Fruit fly (Drosophila melanogaster): Measurements from ENCODE around the gene CG42846.

The CG42846 gene

DNA sequence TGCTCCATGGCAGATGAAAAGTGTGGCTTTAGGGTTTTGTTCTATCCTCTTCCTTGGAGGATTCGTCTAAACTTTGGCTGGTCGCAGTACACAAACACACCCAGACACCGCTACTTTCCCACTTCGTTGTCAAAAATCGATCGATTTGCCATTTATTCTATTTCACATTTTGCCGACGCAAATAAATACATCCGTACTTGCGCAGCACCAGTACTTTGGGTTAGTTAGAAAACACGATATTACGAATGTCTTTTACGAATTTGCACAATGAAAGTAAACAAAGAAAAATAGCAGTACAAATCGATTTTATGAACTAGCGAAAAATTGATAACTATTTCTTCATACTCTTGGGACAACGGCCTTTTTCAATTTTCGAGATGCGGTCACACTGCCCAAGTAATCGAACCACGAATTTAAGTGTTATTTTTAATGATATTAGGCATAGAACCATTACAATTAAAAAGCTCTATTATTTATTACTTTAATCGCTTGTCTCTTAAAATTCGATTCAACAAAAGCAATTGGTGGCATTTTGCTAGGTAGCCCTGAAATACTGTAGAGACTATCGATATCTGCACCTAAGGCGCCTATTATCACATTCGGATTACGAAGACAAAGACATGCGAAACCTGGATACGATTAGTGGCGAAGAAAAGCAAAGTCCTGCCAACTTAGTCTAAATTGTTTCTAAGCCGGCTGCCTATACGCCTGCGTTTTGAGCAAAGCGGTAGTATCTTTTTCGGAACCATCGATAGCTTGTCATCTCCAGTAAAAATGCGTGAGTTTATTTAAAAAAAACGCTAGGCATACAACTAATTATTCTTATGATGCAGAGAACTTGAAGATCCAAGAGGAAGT is 26.4 kb upstream of the CG42846 start, which contains the start of the genes DIP2 and wac (continued):
- TF ChIP-seq cato (GFP tag; optimal IDR thresholded peaks at IDR 0.05; ENCODE audit: borderline replicate concordance): peak; percentile 49
- TF ChIP-seq br (optimal IDR thresholded peaks at IDR 0.05): no peak
- TF ChIP-seq ssp (GFP tag; IDR thresholded peaks at IDR 0.05): peak; percentile 53; the same call in 1 of the 2 replicates
- TF ChIP-seq p53 (GFP tag; optimal IDR thresholded peaks at IDR 0.05): peak; percentile 76
- no peak for TF ChIP-seq usp (GFP tag; optimal IDR thresholded peaks at IDR 0.05)
- TF ChIP-seq zfh2 (GFP tag; optimal IDR thresholded peaks at IDR 0.05): peak; percentile 93
- TF ChIP-seq CG2889 (GFP tag; IDR thresholded peaks at IDR 0.05): peak; percentile 60; the same call in 2 of the 3 replicates
- TF ChIP-seq CG31388 (GFP tag; optimal IDR thresholded peaks at IDR 0.05): no peak
- no peak for TF ChIP-seq Abd-B (GFP tag; optimal IDR thresholded peaks at IDR 0.05)
- TF ChIP-seq Sox100B (GFP tag; optimal IDR thresholded peaks at IDR 0.05): no peak
- no peak for TF ChIP-seq CG14667 (GFP tag; IDR thresholded peaks at IDR 0.05)
- peak; percentile 69 for TF ChIP-seq CG17912 (GFP tag; optimal IDR thresholded peaks at IDR 0.05)
- TF ChIP-seq NFAT (GFP tag; IDR thresholded peaks at IDR 0.05): peak; percentile 88
- peak; percentile 69 for TF ChIP-seq CG4424 (GFP tag; optimal IDR thresholded peaks at IDR 0.05)
- no peak; the same call in 1 of the 2 replicates for TF ChIP-seq seq (GFP tag; IDR thresholded peaks at IDR 0.05)
- TF ChIP-seq bigmax (GFP tag; optimal IDR thresholded peaks at IDR 0.05): peak; percentile 66
- TF ChIP-seq Bgb (GFP tag; IDR thresholded peaks at IDR 0.05; ENCODE audit: partially characterized antibody): peak; percentile 91
- peak; percentile 73 for TF ChIP-seq Six4 (GFP tag; optimal IDR thresholded peaks at IDR 0.05)
- TF ChIP-seq Trl (optimal IDR thresholded peaks at IDR 0.05): no peak
- TF ChIP-seq Trl (GFP tag; optimal IDR thresholded peaks at IDR 0.05): peak; percentile 92
- no peak for TF ChIP-seq CG1529 (GFP tag; optimal IDR thresholded peaks at IDR 0.05)
- TF ChIP-seq CG7928 (GFP tag; optimal IDR thresholded peaks at IDR 0.05): peak; percentile 95
- 0 out of 2 replicates have a peak, but pooled peaks have one; percentile 15 for TF ChIP-seq GATAe (GFP tag; conservative IDR thresholded peaks at IDR 0.05)
- peak; percentile 5 for TF ChIP-seq HLHmδ (GFP tag; optimal IDR thresholded peaks at IDR 0.05)
- peak; percentile 28 for TF ChIP-seq CG11723 (GFP tag; optimal IDR thresholded peaks at IDR 0.05)
- peak; percentile 36 for TF ChIP-seq Adf1 (GFP tag; IDR thresholded peaks at IDR 0.05)
- TF ChIP-seq PHDP (tag; optimal IDR thresholded peaks at IDR 0.05): peak; percentile 47
- TF ChIP-seq dimm (GFP tag; IDR thresholded peaks at IDR 0.05): no peak
- peak; percentile 72 for TF ChIP-seq ERR (GFP tag; optimal IDR thresholded peaks at IDR 0.05)
- peak; percentile 49 for TF ChIP-seq kay (GFP tag; optimal IDR thresholded peaks at IDR 0.05)
- peak; percentile 75 for TF ChIP-seq CG9876 (GFP tag; optimal IDR thresholded peaks at IDR 0.05)
- TF ChIP-seq CG17802 (tag; optimal IDR thresholded peaks at IDR 0.05): peak; percentile 29
- no peak for TF ChIP-seq sim (GFP tag; IDR thresholded peaks at IDR 0.05)
- no peak for TF ChIP-seq yki (optimal IDR thresholded peaks at IDR 0.05)
- peak; percentile 88 for TF ChIP-seq Xbp1 (GFP tag; optimal IDR thresholded peaks at IDR 0.05)
- no peak for TF ChIP-seq Atf6 (GFP tag; IDR thresholded peaks at IDR 0.05)
- TF ChIP-seq CG1233 (GFP tag; optimal IDR thresholded peaks at IDR 0.05): peak; percentile 49
- peak; percentile 30 for TF ChIP-seq slou (GFP tag; optimal IDR thresholded peaks at IDR 0.05)
- TF ChIP-seq Kr (GFP tag; optimal IDR thresholded peaks at IDR 0.05): no peak
- peak; percentile 85 for TF ChIP-seq CG32532 (GFP tag; IDR thresholded peaks at IDR 0.05)
- TF ChIP-seq inv (GFP tag; IDR thresholded peaks at IDR 0.05; ENCODE audit: partially characterized antibody): peak; percentile 84
- no peak for TF ChIP-seq CG17568 (GFP tag; optimal IDR thresholded peaks at IDR 0.05)
- TF ChIP-seq mld (GFP tag; IDR thresholded peaks at IDR 0.05; ENCODE audit: partially characterized antibody): peak; percentile 63; the same call in 2 of the 3 replicates
- TF ChIP-seq Sin3A (optimal IDR thresholded peaks at IDR 0.05): peak; percentile 89
- TF ChIP-seq CG8281 (tag; optimal IDR thresholded peaks at IDR 0.05): no peak
- peak; percentile 96 for TF ChIP-seq Dll (GFP tag; IDR thresholded peaks at IDR 0.05; ENCODE audit: partially characterized antibody)
- TF ChIP-seq Gug (GFP tag; IDR thresholded peaks at IDR 0.05): peak; percentile 93
- peak; percentile 77 for TF ChIP-seq B-H2 (GFP tag; optimal IDR thresholded peaks at IDR 0.05)
- TF ChIP-seq Doc2 (GFP tag; IDR thresholded peaks at IDR 0.05): no peak
- peak; percentile 82 for TF ChIP-seq bcd (GFP tag; optimal IDR thresholded peaks at IDR 0.05)
- TF ChIP-seq CG12071 (GFP tag; optimal IDR thresholded peaks at IDR 0.05): no peak

All from whole organism, embryonic.